Fruit fly (Drosophila melanogaster): ENCODE results near the gene Ugt303B3.

DNA sequence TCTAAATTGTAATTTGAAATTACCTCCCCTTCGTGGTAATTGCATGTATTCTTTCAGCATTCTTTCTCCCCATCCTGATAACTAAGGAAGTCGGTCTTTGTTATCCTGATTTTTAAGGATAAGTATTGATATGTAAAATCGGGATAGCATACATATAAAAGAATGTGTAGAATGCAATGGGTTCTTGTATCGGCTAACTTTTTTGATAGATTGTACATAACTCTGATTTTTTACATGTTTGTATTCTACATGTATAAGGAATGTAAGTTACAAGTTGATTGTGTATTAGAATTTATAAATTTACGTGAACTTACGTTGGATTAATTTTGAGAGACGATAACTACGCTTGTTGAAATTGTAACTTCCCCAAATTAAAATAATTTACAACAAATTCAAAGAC is 12.3 kb downstream of the Ugt303B3 start:
- TF ChIP-seq ttk (optimal IDR thresholded peaks at IDR 0.05) (no peak), insv (optimal IDR thresholded peaks at IDR 0.05) (no peak), Myc (optimal IDR thresholded peaks at IDR 0.05) (no peak), h (optimal IDR thresholded peaks at IDR 0.05) (no peak), Sin3A (optimal IDR thresholded peaks at IDR 0.05) (no peak)

Data from Kc167 (cell line).